Fruit fly (Drosophila melanogaster): ENCODE results near the gene CG5276.

Gene CG5276

DNA sequence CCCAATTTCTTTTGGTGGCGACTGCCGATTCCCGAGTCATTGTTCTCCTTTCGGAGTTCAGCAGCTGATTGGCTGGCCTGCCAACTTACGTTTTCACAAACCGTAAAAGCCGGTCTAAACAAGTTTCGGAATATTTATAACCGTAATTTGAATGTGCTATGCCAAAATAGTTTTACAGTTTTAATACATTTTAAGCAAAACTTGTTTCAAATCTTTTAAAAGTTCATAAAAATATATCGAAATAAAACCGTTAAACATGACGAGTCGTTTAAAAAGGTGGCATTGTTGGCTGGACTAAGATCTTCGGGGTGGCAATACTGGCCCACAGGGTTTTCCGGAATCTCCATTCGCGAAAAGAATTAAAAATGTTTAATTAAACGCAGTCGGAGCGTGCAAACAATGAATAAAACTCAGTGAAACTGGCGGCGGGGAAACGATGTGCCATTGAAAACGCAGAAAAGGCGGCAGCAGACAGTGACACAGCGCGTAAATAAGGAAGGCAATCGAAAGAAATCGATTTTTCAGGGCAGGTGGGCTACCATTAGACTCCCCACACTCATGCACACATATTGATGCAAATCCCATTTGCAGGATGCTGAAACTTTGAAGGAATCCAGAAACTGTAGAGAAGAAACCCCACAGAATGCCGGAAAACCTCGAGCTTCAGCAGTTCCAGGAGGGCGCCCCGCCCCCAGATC lies 4.1 kb downstream of the CG5276 start, which contains the start of the genes Exd2 and CG5281 (continued):
- TF ChIP-seq D (optimal IDR thresholded peaks at IDR 0.05) (no peak), D (GFP tag; optimal IDR thresholded peaks at IDR 0.05) (peak; percentile 43), Rx (GFP tag; IDR thresholded peaks at IDR 0.05) (no peak), Bdp1 (GFP tag; optimal IDR thresholded peaks at IDR 0.05) (peak; percentile 27), CG6791 (GFP tag; IDR thresholded peaks at IDR 0.05; ENCODE audit: partially characterized antibody) (no peak), dm (GFP tag; optimal IDR thresholded peaks at IDR 0.05) (peak; percentile 60), CG34224 (GFP tag; IDR thresholded peaks at IDR 0.05; ENCODE audit: partially characterized antibody) (peak; percentile 55; the same call in 1 of the 3 replicates), CG11398 (GFP tag; optimal IDR thresholded peaks at IDR 0.05) (no peak), CG5180 (GFP tag; optimal IDR thresholded peaks at IDR 0.05) (no peak), ttk (GFP tag; IDR thresholded peaks at IDR 0.05) (no peak), trem (tag; optimal IDR thresholded peaks at IDR 0.05) (peak; percentile 99), stc (GFP tag; IDR thresholded peaks at IDR 0.05) (0 out of 2 replicates have a peak, but pooled peaks have one; percentile 17), gem (tag; optimal IDR thresholded peaks at IDR 0.05) (no peak), CG17612 (GFP tag; IDR thresholded peaks at IDR 0.05) (no peak), row (GFP tag; IDR thresholded peaks at IDR 0.05) (peak; percentile 38; the same call in 2 of the 3 replicates), CG16863 (GFP tag; optimal IDR thresholded peaks at IDR 0.05) (peak; percentile 53), tin (GFP tag; optimal IDR thresholded peaks at IDR 0.05) (peak; percentile 59), NC2α (GFP tag; optimal IDR thresholded peaks at IDR 0.05) (no peak), Fer2 (tag; optimal IDR thresholded peaks at IDR 0.05) (peak; percentile 22), CG11247 (GFP tag; IDR thresholded peaks at IDR 0.05) (no peak), Mes4 (GFP tag; optimal IDR thresholded peaks at IDR 0.05) (peak; percentile 46), chm (GFP tag; IDR thresholded peaks at IDR 0.05) (no peak), gt (GFP tag; IDR thresholded peaks at IDR 0.05) (no peak), CG17361 (GFP tag; IDR thresholded peaks at IDR 0.05) (peak; percentile 64; the same call in 2 of the 3 replicates), H15 (GFP tag; IDR thresholded peaks at IDR 0.05) (no peak), klu (GFP tag; IDR thresholded peaks at IDR 0.05) (no peak), p53 (GFP tag; optimal IDR thresholded peaks at IDR 0.05) (peak; percentile 26), CG1832 (GFP tag; optimal IDR thresholded peaks at IDR 0.05) (no peak), CG12769 (tag; optimal IDR thresholded peaks at IDR 0.05) (no peak), Side (GFP tag; optimal IDR thresholded peaks at IDR 0.05) (peak; percentile 58), disco-r (GFP tag; optimal IDR thresholded peaks at IDR 0.05) (peak; percentile 15), CG2116 (GFP tag; optimal IDR thresholded peaks at IDR 0.05) (peak; percentile 87), CG12391 (tag; optimal IDR thresholded peaks at IDR 0.05) (peak; percentile 70), Doc2 (GFP tag; IDR thresholded peaks at IDR 0.05) (no peak), CG4424 (GFP tag; optimal IDR thresholded peaks at IDR 0.05) (peak; percentile 43), CG6854 (GFP tag; optimal IDR thresholded peaks at IDR 0.05) (no peak), CG2202 (tag; optimal IDR thresholded peaks at IDR 0.05) (peak; percentile 19)

DNA sequence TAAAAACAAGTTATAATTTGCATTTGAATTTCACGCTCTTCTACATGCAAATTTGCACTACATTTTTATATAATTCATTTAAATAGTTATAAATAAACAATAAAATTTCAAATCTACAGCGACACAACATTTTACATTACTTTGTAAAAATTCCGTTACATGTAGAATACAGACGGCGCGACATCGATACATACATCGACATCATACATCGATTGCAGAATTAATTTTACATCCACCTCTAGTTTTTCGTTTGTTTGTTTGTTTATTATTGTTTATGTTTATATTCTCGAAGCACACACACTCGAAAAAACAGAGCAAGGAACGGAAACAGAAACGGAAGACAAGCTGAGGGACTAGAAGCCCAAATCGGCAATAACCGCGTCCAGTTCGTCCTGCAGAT lies 6.0 kb downstream of the CG5276 start, which contains the start of gene CG17230:
Gene CG17230 (plus strand): TSS at position 258 of the 400 bp plus-strand sequence.
- TF ChIP-seq CG9932 (GFP tag; IDR thresholded peaks at IDR 0.05) (peak; percentile 16; the same call in 1 of the 2 replicates), NC2α (GFP tag; optimal IDR thresholded peaks at IDR 0.05) (no peak), fd64A (GFP tag; optimal IDR thresholded peaks at IDR 0.05) (peak; percentile 17), Dp (GFP tag; optimal IDR thresholded peaks at IDR 0.05) (peak; percentile 22), grau (tag; optimal IDR thresholded peaks at IDR 0.05) (peak; percentile 14), sna (GFP tag; IDR thresholded peaks at IDR 0.05; ENCODE audit: partially characterized antibody) (peak; percentile 76), Opbp (GFP tag; IDR thresholded peaks at IDR 0.05; ENCODE audit: partially characterized antibody) (peak; percentile 75), CG6791 (GFP tag; IDR thresholded peaks at IDR 0.05; ENCODE audit: partially characterized antibody) (peak; percentile 81), CG3838 (GFP tag; optimal IDR thresholded peaks at IDR 0.05) (peak; percentile 72), hbn (GFP tag; IDR thresholded peaks at IDR 0.05; ENCODE audit: partially characterized antibody) (peak; percentile 82), gfzf (GFP tag; optimal IDR thresholded peaks at IDR 0.05) (no peak), inv (GFP tag; IDR thresholded peaks at IDR 0.05; ENCODE audit: partially characterized antibody) (peak; percentile 76), ci (GFP tag; IDR thresholded peaks at IDR 0.05) (peak; percentile 50; the same call in 2 of the 3 replicates), CG14860 (GFP tag; IDR thresholded peaks at IDR 0.05; ENCODE audit: partially characterized antibody) (peak; percentile 72; the same call in 2 of the 3 replicates), CG34224 (GFP tag; IDR thresholded peaks at IDR 0.05; ENCODE audit: partially characterized antibody) (peak; percentile 77), slbo (GFP tag; IDR thresholded peaks at IDR 0.05) (peak; percentile 10; the same call in 1 of the 2 replicates)

Data from whole organism, embryonic.